Worm (Caenorhabditis elegans) whole organism, L1 larva: ENCODE results near the gene fbxb-87.

Experiments
- C16A3.4 ChIP-seq: fragments of 150-350 bp; optimal IDR thresholded peaks from 2 replicates; lab custom pipeline; 2014; ENCODE audit warnings: missing biosample characterization, missing genetic modification characterization
- C34B4.2 ChIP-seq: sonication (generic microtip); optimal IDR thresholded peaks from 2 replicates; lab custom pipeline; 2017; ENCODE audit warnings: mild to moderate bottlenecking, missing genetic modification characterization, missing compliant biosample characterization
- F16B12.6 ChIP-seq: fragments of 150-350 bp; optimal IDR thresholded peaks from 2 replicates; lab custom pipeline; 2014; ENCODE audit warnings: missing biosample characterization, missing genetic modification characterization
- aha-1 ChIP-seq: fragments of 150-350 bp; optimal IDR thresholded peaks from 2 replicates; lab custom pipeline; 2014; ENCODE audit warnings: missing biosample characterization, missing genetic modification characterization
- alr-1 ChIP-seq: fragments of 200-800 bp; sonication (Bioruptor generic); optimal IDR thresholded peaks from 2 replicates; lab custom pipeline; 2018; ENCODE audit warnings: borderline replicate concordance, mild to moderate bottlenecking, missing genetic modification characterization, missing compliant biosample characterization
- ama-1 ChIP-seq: fragments of 150-350 bp; optimal IDR thresholded peaks from 2 replicates; lab custom pipeline; 2014
- blmp-1 ChIP-seq: fragments of 150-350 bp; optimal IDR thresholded peaks from 2 replicates; lab custom pipeline; 2014; ENCODE audit warnings: missing biosample characterization, missing genetic modification characterization
- ceh-63 ChIP-seq: fragments of 200-800 bp; sonication (Bioruptor generic); optimal IDR thresholded peaks from 2 replicates; lab custom pipeline; 2018; ENCODE audit warnings: mild to moderate bottlenecking, missing genetic modification characterization, missing compliant biosample characterization
- ceh-8 ChIP-seq: fragments of 200-800 bp; sonication (Bioruptor generic); optimal IDR thresholded peaks from 2 replicates; lab custom pipeline; 2018; ENCODE audit warnings: mild to moderate bottlenecking, missing genetic modification characterization, moderate library complexity, missing compliant biosample characterization
- ceh-88 ChIP-seq: fragments of 200-800 bp; sonication (Bioruptor generic); IDR thresholded peaks from 2 replicates; pipeline ENCODE4 v1.3.6; 2022; ENCODE audit warnings: missing genetic modification characterization, missing compliant biosample characterization
- ceh-90 ChIP-seq: sonication (generic microtip); optimal IDR thresholded peaks from 2 replicates; lab custom pipeline; 2016; ENCODE audit warnings: missing genetic modification characterization, missing compliant biosample characterization
- dpl-1 ChIP-seq, 3 experiments: fragments of 150-350 bp in 2 of 3; sonication (generic microtip) in 1 of 3; optimal IDR thresholded peaks; 2 replicates each; lab custom pipeline; 2014 to 2017; ENCODE audit warnings: missing biosample characterization in 3 of 3, missing genetic modification characterization in 3 of 3, missing genetic modification reagents in 3 of 3
- dsc-1 ChIP-seq: sonication (generic microtip); optimal IDR thresholded peaks from 2 replicates; lab custom pipeline; 2016; ENCODE audit warnings: mild to moderate bottlenecking, missing genetic modification characterization, missing compliant biosample characterization
- efl-1 ChIP-seq, 4 experiments: fragments of 150-350 bp; optimal IDR thresholded peaks in 3 of 4; peaks in 1 of 4; 1 replicate in 1 of 4; 2 replicates in 3 of 4; lab custom pipeline; 2014; ENCODE audit warnings: missing biosample characterization in 2 of 4, missing genetic modification characterization in 2 of 4, missing genetic modification reagents in 2 of 4
- egl-27 ChIP-seq, 2 experiments: fragments of 150-350 bp in 1 of 2; sonication (generic microtip); optimal IDR thresholded peaks; 3 replicates each; lab custom pipeline; 2017 to 2018; ENCODE audit warnings: missing biosample characterization in 2 of 2, missing genetic modification characterization in 2 of 2, missing genetic modification reagents in 2 of 2
- elt-3 ChIP-seq, 6 experiments: fragments of 150-350 bp in 1 of 6; sonication (generic microtip); optimal IDR thresholded peaks; 2 replicates each; lab custom pipeline; 2017 to 2018; ENCODE audit warnings: missing biosample characterization in 6 of 6, missing genetic modification characterization in 6 of 6, inconsistent platforms in 1 of 6
- ets-5 ChIP-seq: fragments of 200-800 bp; sonication (Bioruptor generic); IDR thresholded peaks from 2 replicates; pipeline ENCODE4 v1.3.6; 2022; ENCODE audit warnings: missing genetic modification characterization, missing compliant biosample characterization
- fkh-10 ChIP-seq: sonication (generic microtip); optimal IDR thresholded peaks from 2 replicates; lab custom pipeline; 2017; ENCODE audit warnings: missing biosample characterization, missing genetic modification reagents, missing genetic modification characterization
- fkh-4 ChIP-seq: sonication (generic microtip); optimal IDR thresholded peaks from 2 replicates; lab custom pipeline; 2016; ENCODE audit warnings: missing compliant biosample characterization, missing genetic modification characterization, borderline replicate concordance
- hlh-17 ChIP-seq: fragments of 200-800 bp; sonication (Bioruptor generic); optimal IDR thresholded peaks from 2 replicates; lab custom pipeline; 2018; ENCODE audit warnings: missing genetic modification characterization, mild to moderate bottlenecking, missing compliant biosample characterization, moderate library complexity, borderline replicate concordance
- hlh-4 ChIP-seq: sonication (generic microtip); optimal IDR thresholded peaks from 2 replicates; lab custom pipeline; 2016; ENCODE audit warnings: mild to moderate bottlenecking, missing genetic modification characterization, missing compliant biosample characterization
- hpl-2 ChIP-seq: fragments of 150-350 bp; optimal IDR thresholded peaks from 2 replicates; lab custom pipeline; 2014; ENCODE audit warnings: missing biosample characterization, missing genetic modification reagents, missing genetic modification characterization
- irx-1 ChIP-seq: sonication (generic microtip); optimal IDR thresholded peaks from 2 replicates; lab custom pipeline; 2016; ENCODE audit warnings: missing genetic modification characterization, missing compliant biosample characterization
- jun-1 ChIP-seq: fragments of 150-350 bp; optimal IDR thresholded peaks from 2 replicates; lab custom pipeline; 2014; ENCODE audit warnings: missing biosample characterization, missing genetic modification reagents, missing genetic modification characterization
- lin-13 ChIP-seq: fragments of 150-350 bp; optimal IDR thresholded peaks from 2 replicates; lab custom pipeline; 2014; ENCODE audit warnings: missing biosample characterization, missing genetic modification reagents, missing genetic modification characterization
- lin-14 ChIP-seq: fragments of 200-800 bp; sonication (Bioruptor generic); optimal IDR thresholded peaks from 2 replicates; lab custom pipeline; 2018; ENCODE audit warnings: mild to moderate bottlenecking, missing genetic modification characterization, moderate library complexity, missing compliant biosample characterization
- lir-3 ChIP-seq: sonication (generic microtip); optimal IDR thresholded peaks from 2 replicates; lab custom pipeline; 2016; ENCODE audit warnings: mild to moderate bottlenecking, missing genetic modification characterization, moderate library complexity, missing compliant biosample characterization; ENCODE audit not compliant: poor library complexity
- mab-9 ChIP-seq: fragments of 200-800 bp; sonication (Bioruptor generic); IDR thresholded peaks from 2 replicates; pipeline ENCODE4 v1.3.6; 2022; ENCODE audit warnings: missing genetic modification reagents, missing genetic modification characterization, missing compliant biosample characterization
- mep-1 ChIP-seq: fragments of 150-350 bp; optimal IDR thresholded peaks from 2 replicates; lab custom pipeline; 2014; ENCODE audit warnings: missing biosample characterization, missing genetic modification characterization
- nhr-12 ChIP-seq: sonication (generic microtip); optimal IDR thresholded peaks from 2 replicates; lab custom pipeline; 2017; ENCODE audit warnings: missing biosample characterization, missing genetic modification characterization
- nhr-19 ChIP-seq: fragments of 200-800 bp; sonication (Bioruptor generic); conservative IDR thresholded peaks from 2 replicates; pipeline ENCODE4 v1.3.6; 2022; ENCODE audit warnings: missing genetic modification characterization, missing compliant biosample characterization
- nhr-20 ChIP-seq: sonication (generic microtip); optimal IDR thresholded peaks from 2 replicates; lab custom pipeline; 2016; ENCODE audit warnings: mild to moderate bottlenecking, missing genetic modification characterization, missing compliant biosample characterization
- nhr-237 ChIP-seq: fragments of 150-350 bp; optimal IDR thresholded peaks from 2 replicates; lab custom pipeline; 2014; ENCODE audit warnings: missing biosample characterization, missing genetic modification characterization
- nhr-47 ChIP-seq: sonication (generic microtip); optimal IDR thresholded peaks from 2 replicates; lab custom pipeline; 2016; ENCODE audit warnings: mild to moderate bottlenecking, missing genetic modification characterization, moderate library complexity, missing compliant biosample characterization
- nhr-71 ChIP-seq: sonication (generic microtip); optimal IDR thresholded peaks from 2 replicates; lab custom pipeline; 2016; ENCODE audit warnings: mild to moderate bottlenecking, missing genetic modification characterization, moderate library complexity, missing compliant biosample characterization
- nhr-85 ChIP-seq: sonication (generic microtip); peaks from one replicate; lab custom pipeline; 2016; ENCODE audit warnings: missing genetic modification characterization, inconsistent platforms, missing compliant biosample characterization
- pax-3 ChIP-seq: fragments of 200-800 bp; sonication (Bioruptor generic); optimal IDR thresholded peaks from 2 replicates; lab custom pipeline; 2018; ENCODE audit warnings: mild to moderate bottlenecking, missing genetic modification characterization, moderate library complexity, missing compliant biosample characterization
- rnt-1 ChIP-seq: sonication (generic microtip); optimal IDR thresholded peaks from 2 replicates; lab custom pipeline; 2016; ENCODE audit warnings: mild to moderate bottlenecking, missing genetic modification characterization, moderate library complexity, missing compliant biosample characterization
- skn-1 ChIP-seq: fragments of 150-350 bp; optimal IDR thresholded peaks from 2 replicates; lab custom pipeline; 2014; ENCODE audit warnings: missing biosample characterization, missing genetic modification characterization
- snpc-4 ChIP-seq: fragments of 150-350 bp; optimal IDR thresholded peaks from 2 replicates; lab custom pipeline; 2014; ENCODE audit warnings: missing biosample characterization, missing genetic modification characterization
- snu-23 ChIP-seq: sonication (generic microtip); optimal IDR thresholded peaks from 2 replicates; lab custom pipeline; 2016; ENCODE audit warnings: missing genetic modification characterization, missing compliant biosample characterization
- sox-4 ChIP-seq: sonication (generic microtip); optimal IDR thresholded peaks from 2 replicates; lab custom pipeline; 2016; ENCODE audit warnings: missing genetic modification characterization, missing compliant biosample characterization
- sptf-1 ChIP-seq: fragments of 150-350 bp; optimal IDR thresholded peaks from 2 replicates; lab custom pipeline; 2014; ENCODE audit warnings: missing biosample characterization, missing genetic modification characterization
- swsn-7 ChIP-seq: sonication (generic microtip); optimal IDR thresholded peaks from 2 replicates; lab custom pipeline; 2016; ENCODE audit warnings: missing genetic modification characterization, missing compliant biosample characterization
- tbx-2 ChIP-seq: sonication (generic microtip); optimal IDR thresholded peaks from 2 replicates; lab custom pipeline; 2016; ENCODE audit warnings: missing genetic modification characterization, missing compliant biosample characterization
- tlp-1 ChIP-seq: fragments of 150-350 bp; optimal IDR thresholded peaks from 2 replicates; lab custom pipeline; 2014; ENCODE audit warnings: missing biosample characterization, missing genetic modification characterization
- unc-130 ChIP-seq: fragments of 150-350 bp; optimal IDR thresholded peaks from 2 replicates; lab custom pipeline; 2017; ENCODE audit warnings: missing biosample characterization, missing genetic modification characterization, inconsistent platforms
- unc-30 ChIP-seq: sonication (generic microtip); optimal IDR thresholded peaks from 2 replicates; lab custom pipeline; 2017; ENCODE audit warnings: missing biosample characterization, missing genetic modification characterization
- unc-86 ChIP-seq: sonication (generic microtip); optimal IDR thresholded peaks from 2 replicates; lab custom pipeline; 2016; ENCODE audit warnings: missing genetic modification characterization, missing compliant biosample characterization
- xbp-1 ChIP-seq: sonication (generic microtip); optimal IDR thresholded peaks from 2 replicates; lab custom pipeline; 2016; ENCODE audit warnings: missing genetic modification characterization, missing compliant biosample characterization
- zag-1 ChIP-seq: fragments of 150-350 bp; optimal IDR thresholded peaks from 2 replicates; lab custom pipeline; 2014; ENCODE audit warnings: missing biosample characterization, missing genetic modification characterization
- zip-4 ChIP-seq: fragments of 200-800 bp; sonication (Bioruptor generic); optimal IDR thresholded peaks from 2 replicates; lab custom pipeline; 2018; ENCODE audit warnings: mild to moderate bottlenecking, missing genetic modification characterization, moderate library complexity, missing compliant biosample characterization

The fbxb-87 gene

DNA sequence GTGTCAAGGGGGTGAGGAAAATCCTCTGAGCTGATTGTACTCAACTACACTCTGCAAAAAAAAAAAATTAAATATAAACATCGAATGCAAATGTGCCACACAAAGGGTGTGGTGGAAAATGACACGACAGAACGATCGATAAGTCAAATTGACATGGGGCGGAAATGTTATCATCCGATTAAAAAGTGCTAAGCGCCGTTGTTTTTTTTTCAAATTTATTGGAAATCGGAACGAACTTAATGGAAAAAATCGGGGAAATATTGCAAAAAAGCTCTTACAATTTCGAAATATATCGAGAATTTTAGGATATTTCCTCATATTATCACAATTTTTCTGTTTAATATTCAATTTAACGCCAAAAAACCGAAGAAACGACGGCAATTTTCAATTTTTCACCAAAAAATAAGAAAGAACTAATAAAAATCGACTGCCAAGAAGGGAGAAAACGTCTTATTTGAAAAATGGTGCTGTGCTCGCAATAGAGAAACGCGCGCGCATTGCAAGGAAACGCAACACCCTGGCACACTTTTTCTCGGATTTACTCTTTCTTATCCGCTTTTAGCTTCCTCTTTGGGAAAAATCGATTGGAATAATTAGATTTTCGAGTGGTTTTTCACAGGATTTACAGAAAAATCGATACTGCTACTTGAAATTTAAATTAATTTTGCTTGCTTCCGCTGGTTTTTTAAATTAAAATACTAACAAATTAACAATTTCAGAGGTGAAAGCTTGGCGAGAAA lies 25.5 kb upstream of the fbxb-87 start, which contains the start of the genes cey-4 and vps-50 (continued):
- TF ChIP-seq unc-86 (tag; lab: Kevin White, UChicago) (no peak), nhr-19 (GFP tag; lab: Robert Waterston, UW) (no peak), ceh-88 (GFP tag; lab: Robert Waterston, UW) (no peak), alr-1 (tag; lab: Kevin White, UChicago) (no peak), snpc-4 (tag; lab: Kevin White, UChicago) (peak; percentile 2), fkh-4 (tag; lab: Kevin White, UChicago) (no peak), efl-1 (optimal IDR thresholded peaks at IDR 0.05; lab: Kevin White, UChicago) (peak; percentile 51 to 60), efl-1 (GFP tag; optimal IDR thresholded peaks at IDR 0.05 in 1 of 2; lab: Kevin White, UChicago) (peak; percentile 45 to 95), jun-1 (tag; lab: Kevin White, UChicago) (no peak), mep-1 (tag; lab: Kevin White, UChicago) (no peak), ceh-63 (no peak), tlp-1 (no peak), nhr-237 (tag; lab: Kevin White, UChicago) (no peak), nhr-71 (tag; lab: Kevin White, UChicago) (no peak), hlh-4 (tag; lab: Kevin White, UChicago) (no peak), nhr-20 (tag; lab: Kevin White, UChicago) (no peak), tbx-2 (tag; lab: Kevin White, UChicago) (no peak), ceh-90 (tag; lab: Kevin White, UChicago) (no peak), dpl-1 (GFP tag; optimal IDR thresholded peaks at IDR 0.05; lab: Kevin White, UChicago) (peak; percentile 28 to 66 (median 47)), blmp-1 (tag; lab: Kevin White, UChicago) (no peak), C16A3.4 (tag; lab: Kevin White, UChicago) (peak; percentile 62), mab-9 (no peak), irx-1 (tag; lab: Kevin White, UChicago) (no peak), lir-3 (no peak), swsn-7 (tag; lab: Kevin White, UChicago) (no peak), unc-130 (tag; lab: Kevin White, UChicago) (no peak), C34B4.2 (no peak), sox-4 (tag; lab: Kevin White, UChicago) (no peak), lin-14 (GFP tag; lab: Kevin White, UChicago) (no peak), lin-13 (GFP tag; lab: Kevin White, UChicago) (peak; percentile 22), F16B12.6 (tag; lab: Kevin White, UChicago) (no peak), skn-1 (tag; lab: Kevin White, UChicago) (no peak), rnt-1 (tag; lab: Kevin White, UChicago) (peak; percentile 32), snu-23 (GFP tag; lab: Kevin White, UChicago) (peak; percentile 40), sptf-1 (tag; lab: Kevin White, UChicago) (no peak), hlh-17 (no peak), zip-4 (GFP tag; lab: Kevin White, UChicago) (no peak), fkh-10 (GFP tag; lab: Kevin White, UChicago) (no peak), elt-3 (tag; optimal IDR thresholded peaks at IDR 0.05; lab: Kevin White, UChicago) (no peak), nhr-47 (no peak), xbp-1 (tag; lab: Kevin White, UChicago) (peak; percentile 22), hpl-2 (GFP tag; lab: Kevin White, UChicago) (no peak), ets-5 (no peak), nhr-12 (no peak), ama-1 (no peak), pax-3 (tag; lab: Kevin White, UChicago) (no peak), dsc-1 (tag; lab: Kevin White, UChicago) (peak; percentile 18), ceh-8 (GFP tag; lab: Kevin White, UChicago) (no peak), nhr-85 (tag; lab: Kevin White, UChicago) (peak; percentile 6), egl-27 (tag; optimal IDR thresholded peaks at IDR 0.05; lab: Kevin White, UChicago) (no peak), unc-30 (tag; lab: Kevin White, UChicago) (no peak), zag-1 (tag; lab: Kevin White, UChicago) (no peak), aha-1 (tag; lab: Kevin White, UChicago) (no peak)
